Fruit fly (Drosophila melanogaster) whole organism, embryonic: ENCODE results near the gene CG1622.

Experiments
- Adf1 ChIP-seq: fragments of 200-800 bp; sonication (Bioruptor generic); IDR thresholded peaks from 2 replicates; pipeline ENCODE4 v1.3.6; 2022; ENCODE audit warnings: missing biosample characterization, missing genetic modification characterization
- CG10959 ChIP-seq: fragments of 200-800 bp; sonication (Bioruptor generic); IDR thresholded peaks from 2 replicates; pipeline ENCODE4 v1.3.6; 2022; ENCODE audit warnings: missing biosample characterization, missing genetic modification characterization
- CG12155 ChIP-seq: fragments of 200-800 bp; sonication (Bioruptor generic); optimal IDR thresholded peaks from 3 replicates; lab custom pipeline; 2016; ENCODE audit warnings: missing biosample characterization, missing genetic modification characterization
- CG12219 ChIP-seq: fragments of 200-800 bp; sonication (Bioruptor generic); optimal IDR thresholded peaks from 3 replicates; lab custom pipeline; 2018; ENCODE audit warnings: missing biosample characterization, mild to moderate bottlenecking, missing genetic modification characterization
- CG12236 ChIP-seq: fragments of 200-800 bp; sonication (Bioruptor generic); optimal IDR thresholded peaks from 2 replicates; lab custom pipeline; 2016; ENCODE audit warnings: missing biosample characterization, missing genetic modification characterization
- CG13296 ChIP-seq: fragments of 200-800 bp; sonication (Bioruptor generic); optimal IDR thresholded peaks from 3 replicates; lab custom pipeline; 2018; ENCODE audit warnings: missing biosample characterization, mild to moderate bottlenecking, missing genetic modification characterization
- CG14667 ChIP-seq: fragments of 200-800 bp; sonication (Bioruptor generic); IDR thresholded peaks from 2 replicates; pipeline ENCODE4 v1.3.6; 2022; ENCODE audit warnings: missing biosample characterization, missing genetic modification characterization
- CG2120 ChIP-seq: fragments of 200-800 bp; sonication (Bioruptor generic); optimal IDR thresholded peaks from 3 replicates; lab custom pipeline; 2016; ENCODE audit warnings: missing biosample characterization, missing genetic modification characterization
- CG30431 ChIP-seq: fragments of 200-800 bp; sonication (Bioruptor generic); optimal IDR thresholded peaks from 2 replicates; lab custom pipeline; 2017; ENCODE audit warnings: missing biosample characterization, missing genetic modification characterization
- CG3281 ChIP-seq: fragments of 200-800 bp; sonication (Bioruptor generic); optimal IDR thresholded peaks from 3 replicates; lab custom pipeline; 2017; ENCODE audit warnings: missing biosample characterization, mild to moderate bottlenecking, missing genetic modification characterization
- CG4282 ChIP-seq: fragments of 200-800 bp; sonication (Bioruptor generic); optimal IDR thresholded peaks from 2 replicates; lab custom pipeline; 2016; ENCODE audit warnings: missing biosample characterization, missing genetic modification characterization
- CG4404 ChIP-seq: fragments of 200-800 bp; sonication (Bioruptor generic); IDR thresholded peaks from 2 replicates; pipeline ENCODE4 v1.3.6; 2022; ENCODE audit warnings: missing biosample characterization, missing genetic modification characterization
- CG4820 ChIP-seq: fragments of 200-800 bp; sonication (Bioruptor generic); optimal IDR thresholded peaks from 3 replicates; lab custom pipeline; 2016; ENCODE audit warnings: missing biosample characterization, missing genetic modification characterization
- CG6791 ChIP-seq: fragments of 200-800 bp; sonication (Bioruptor generic); IDR thresholded peaks from 3 replicates; pipeline ENCODE4 v1.3.6; 2022; ENCODE audit warnings: missing biosample characterization, missing genetic modification characterization; ENCODE audit not compliant: partially characterized antibody
- CG7357 ChIP-seq: fragments of 200-800 bp; sonication (Bioruptor generic); IDR thresholded peaks from 3 replicates; pipeline ENCODE4 v1.3.6; 2022; ENCODE audit warnings: missing biosample characterization, missing genetic modification characterization
- CG7839 ChIP-seq: fragments of 200-800 bp; sonication (Bioruptor generic); optimal IDR thresholded peaks from 3 replicates; lab custom pipeline; 2018; ENCODE audit warnings: missing biosample characterization, mild to moderate bottlenecking, missing genetic modification characterization, moderate library complexity
- CG7928 ChIP-seq: fragments of 200-800 bp; sonication (Bioruptor generic); optimal IDR thresholded peaks from 2 replicates; lab custom pipeline; 2017; ENCODE audit warnings: missing biosample characterization, mild to moderate bottlenecking, missing genetic modification characterization
- CG7963 ChIP-seq: fragments of 200-800 bp; sonication (Bioruptor generic); IDR thresholded peaks from 3 replicates; pipeline ENCODE4 v1.3.6; 2022; ENCODE audit warnings: missing biosample characterization, missing genetic modification characterization; ENCODE audit not compliant: partially characterized antibody
- CG8281 ChIP-seq: fragments of 200-800 bp; sonication (Bioruptor generic); optimal IDR thresholded peaks from 2 replicates; lab custom pipeline; 2018; ENCODE audit warnings: missing biosample characterization, mild to moderate bottlenecking, missing genetic modification characterization, moderate library complexity
- CHES-1-like ChIP-seq: fragments of 200-800 bp; sonication (Bioruptor generic); optimal IDR thresholded peaks from 2 replicates; lab custom pipeline; 2016; ENCODE audit warnings: missing biosample characterization, missing genetic modification characterization
- Drgx ChIP-seq: fragments of 200-800 bp; sonication (Bioruptor generic); IDR thresholded peaks from 2 replicates; pipeline ENCODE4 v1.3.6; 2022; ENCODE audit warnings: missing biosample characterization, missing genetic modification characterization
- Eip74EF ChIP-seq, 2 experiments: fragments of 200-800 bp in 1 of 2; fragments of >200 bp in 1 of 2; sonication (Bioruptor generic) in 1 of 2; optimal IDR thresholded peaks; 2 replicates each; lab custom pipeline; 2017 to 2019; ENCODE audit warnings: missing biosample characterization in 2 of 2, missing genetic modification characterization in 2 of 2, mild to moderate bottlenecking in 1 of 2, moderate library complexity in 1 of 2
- Fer2 ChIP-seq: fragments of 200-800 bp; sonication (Bioruptor generic); optimal IDR thresholded peaks from 2 replicates; lab custom pipeline; 2018; ENCODE audit warnings: missing biosample characterization, mild to moderate bottlenecking, missing genetic modification characterization, moderate library complexity
- Gsc ChIP-seq: fragments of 200-800 bp; sonication (Bioruptor generic); IDR thresholded peaks from 2 replicates; pipeline ENCODE4 v1.3.6; 2022; ENCODE audit warnings: missing biosample characterization, missing genetic modification characterization
- H15 ChIP-seq: fragments of 200-800 bp; sonication (Bioruptor generic); IDR thresholded peaks from 3 replicates; pipeline ENCODE4 v1.3.6; 2022; ENCODE audit warnings: missing biosample characterization, missing genetic modification characterization
- HLHmδ ChIP-seq: fragments of 200-800 bp; sonication (Bioruptor generic); optimal IDR thresholded peaks from 2 replicates; lab custom pipeline; 2018; ENCODE audit warnings: missing biosample characterization, mild to moderate bottlenecking, missing genetic modification characterization, moderate library complexity
- Hand ChIP-seq: fragments of 200-800 bp; sonication (Bioruptor generic); optimal IDR thresholded peaks from 2 replicates; lab custom pipeline; 2017; ENCODE audit warnings: mild to moderate bottlenecking, missing biosample characterization, missing genetic modification reagents, missing genetic modification characterization
- Mes4 ChIP-seq: fragments of 200-800 bp; sonication (Bioruptor generic); optimal IDR thresholded peaks from 2 replicates; lab custom pipeline; 2016; ENCODE audit warnings: missing biosample characterization, missing genetic modification characterization
- Mrtf ChIP-seq: fragments of 200-800 bp; sonication (Bioruptor generic); IDR thresholded peaks from 3 replicates; pipeline ENCODE4 v1.3.6; 2022; ENCODE audit warnings: missing biosample characterization, missing genetic modification characterization
- Ssrp ChIP-seq: fragments of 200-800 bp; sonication (Bioruptor generic); optimal IDR thresholded peaks from 2 replicates; lab custom pipeline; 2018; ENCODE audit warnings: missing biosample characterization, mild to moderate bottlenecking, missing genetic modification characterization, moderate library complexity
- TFAM ChIP-seq: fragments of 200-800 bp; sonication (Bioruptor generic); optimal IDR thresholded peaks from 2 replicates; lab custom pipeline; 2017; ENCODE audit warnings: missing biosample characterization, missing genetic modification characterization, inconsistent platforms
- Trl ChIP-seq, 3 experiments: fragments of >200 bp in 2 of 3; fragments of 200-800 bp in 1 of 3; sonication (Bioruptor generic) in 1 of 3; optimal IDR thresholded peaks; 2 replicates in 1 of 3; 3 replicates in 2 of 3; lab custom pipeline; 2016 to 2017; ENCODE audit warnings: missing biosample characterization in 1 of 3, missing genetic modification characterization in 1 of 3
- Usf ChIP-seq: fragments of 200-800 bp; sonication (Bioruptor generic); optimal IDR thresholded peaks from 2 replicates; lab custom pipeline; 2017; ENCODE audit warnings: missing genotype, missing biosample characterization, missing genetic modification characterization
- Vsx1 ChIP-seq: fragments of 200-800 bp; sonication (Bioruptor generic); optimal IDR thresholded peaks from 2 replicates; lab custom pipeline; 2017; ENCODE audit warnings: missing biosample characterization, mild to moderate bottlenecking, missing genetic modification characterization, missing genetic modification reagents
- bbx ChIP-seq: fragments of 200-800 bp; sonication (Bioruptor generic); IDR thresholded peaks from 2 replicates; pipeline ENCODE4 v1.3.6; 2022; ENCODE audit warnings: missing biosample characterization, missing genetic modification characterization; ENCODE audit not compliant: partially characterized antibody
- ci ChIP-seq: fragments of 200-800 bp; sonication (Bioruptor generic); IDR thresholded peaks from 3 replicates; pipeline ENCODE4 v1.3.6; 2022; ENCODE audit warnings: missing biosample characterization, missing genetic modification characterization
- dimm ChIP-seq: fragments of 200-800 bp; sonication (Bioruptor generic); IDR thresholded peaks from 2 replicates; pipeline ENCODE4 v1.3.6; 2022; ENCODE audit warnings: missing biosample characterization, missing genetic modification characterization
- dysf ChIP-seq: fragments of 200-800 bp; sonication (Bioruptor generic); IDR thresholded peaks from 3 replicates; pipeline ENCODE4 v1.3.6; 2022; ENCODE audit warnings: missing biosample characterization, missing genetic modification characterization
- fd3F ChIP-seq: fragments of 200-800 bp; sonication (Bioruptor generic); optimal IDR thresholded peaks from 2 replicates; lab custom pipeline; 2018; ENCODE audit warnings: missing biosample characterization, mild to moderate bottlenecking, missing genetic modification characterization, moderate library complexity
- gce ChIP-seq: fragments of 200-800 bp; sonication (Bioruptor generic); IDR thresholded peaks from 3 replicates; pipeline ENCODE4 v1.3.6; 2022; ENCODE audit warnings: missing biosample characterization, missing genetic modification characterization
- gsb ChIP-seq: fragments of 200-800 bp; sonication (Bioruptor generic); IDR thresholded peaks from 2 replicates; pipeline ENCODE4 v1.3.6; 2022; ENCODE audit warnings: missing biosample characterization, missing genetic modification characterization
- gsb-n ChIP-seq: fragments of 200-800 bp; sonication (Bioruptor generic); optimal IDR thresholded peaks from 3 replicates; lab custom pipeline; 2018; ENCODE audit warnings: missing biosample characterization, mild to moderate bottlenecking, missing genetic modification characterization
- hb ChIP-seq: fragments of 200-800 bp; sonication (Bioruptor generic); IDR thresholded peaks from 3 replicates; pipeline ENCODE4 v1.3.6; 2022; ENCODE audit warnings: missing biosample characterization, missing genetic modification characterization; ENCODE audit not compliant: partially characterized antibody
- hkb ChIP-seq, 2 experiments: fragments of 200-800 bp in 1 of 2; fragments of >200 bp in 1 of 2; sonication (Bioruptor generic) in 1 of 2; IDR thresholded peaks in 1 of 2; optimal IDR thresholded peaks in 1 of 2; 2 replicates each; pipeline versions ENCODE4 v1.3.6 to Lab custom; 2017 to 2022; ENCODE audit warnings: missing biosample characterization in 1 of 2, missing genetic modification characterization in 1 of 2
- klu ChIP-seq: fragments of 200-800 bp; sonication (Bioruptor generic); IDR thresholded peaks from 2 replicates; pipeline ENCODE4 v1.3.6; 2022; ENCODE audit warnings: missing biosample characterization, missing genetic modification characterization
- seq ChIP-seq: fragments of 200-800 bp; sonication (Bioruptor generic); IDR thresholded peaks from 2 replicates; pipeline ENCODE4 v1.3.6; 2022; ENCODE audit warnings: missing biosample characterization, missing genetic modification characterization
- ssp ChIP-seq: fragments of 200-800 bp; sonication (Bioruptor generic); IDR thresholded peaks from 2 replicates; pipeline ENCODE4 v1.3.6; 2022; ENCODE audit warnings: missing biosample characterization, missing genetic modification characterization
- sug ChIP-seq: fragments of 200-800 bp; optimal IDR thresholded peaks from 2 replicates; lab custom pipeline; 2019; ENCODE audit warnings: missing biosample characterization, mild to moderate bottlenecking, missing genetic modification characterization, moderate library complexity
- vvl ChIP-seq: fragments of 200-800 bp; sonication (Bioruptor generic); IDR thresholded peaks from 2 replicates; pipeline ENCODE4 v1.3.6; 2022; ENCODE audit warnings: missing biosample characterization, missing genetic modification characterization
- yki ChIP-seq: fragments of >200 bp; optimal IDR thresholded peaks from 3 replicates; lab custom pipeline; 2018

The CG1622 gene

dm6 chrX:13276713-13277112 is 20.2 kb upstream of the CG1622 start (continued):
- TF ChIP-seq Adf1 (GFP tag; lab: Robert Waterston, UW) (peak; percentile 71), bbx (GFP tag; lab: Robert Waterston, UW) (no peak), fd3F (GFP tag; lab: Kevin White, UChicago) (peak; percentile 84), Eip74EF (GFP tag; optimal IDR thresholded peaks at IDR 0.05; lab: Kevin White, UChicago) (peak in 1 of 2 experiments; percentile 56), vvl (GFP tag; lab: Robert Waterston, UW) (peak; percentile 81), dimm (GFP tag; lab: Robert Waterston, UW) (peak; percentile 40; the same call in 1 of the 2 replicates), dysf (peak; percentile 87), CG7839 (tag; lab: Kevin White, UChicago) (peak; percentile 87), ci (peak; percentile 68; the same call in 2 of the 3 replicates), CG13296 (GFP tag; lab: Kevin White, UChicago) (peak; percentile 87), Ssrp (tag; lab: Kevin White, UChicago) (peak; percentile 64), CG7357 (GFP tag; lab: Robert Waterston, UW) (peak; percentile 58), CG4282 (GFP tag; lab: Kevin White, UChicago) (no peak), CG14667 (peak; percentile 60), CG7963 (GFP tag; lab: Robert Waterston, UW) (no peak), Trl (optimal IDR thresholded peaks at IDR 0.05; lab: Kevin White, UChicago) (no peak), Trl (GFP tag; optimal IDR thresholded peaks at IDR 0.05; lab: Kevin White, UChicago) (no peak), CG7928 (GFP tag; lab: Kevin White, UChicago) (no peak), CG12219 (peak; percentile 63), ssp (GFP tag; lab: Robert Waterston, UW) (peak; percentile 51; the same call in 1 of the 2 replicates), Fer2 (tag; lab: Kevin White, UChicago) (peak; percentile 60), Mrtf (GFP tag; lab: Robert Waterston, UW) (peak; percentile 37; the same call in 1 of the 3 replicates), klu (GFP tag; lab: Robert Waterston, UW) (peak; percentile 65; the same call in 1 of the 2 replicates), seq (GFP tag; lab: Robert Waterston, UW) (peak; percentile 58; the same call in 1 of the 2 replicates), CG30431 (GFP tag; lab: Kevin White, UChicago) (peak; percentile 5), TFAM (GFP tag; lab: Kevin White, UChicago) (no peak), Usf (GFP tag; lab: Kevin White, UChicago) (peak; percentile 2), Mes4 (GFP tag; lab: Kevin White, UChicago) (no peak), sug (peak; percentile 73), Gsc (GFP tag; lab: Robert Waterston, UW) (no peak), CG12236 (no peak), gce (GFP tag; lab: Robert Waterston, UW) (peak; percentile 56; the same call in 1 of the 3 replicates), CG6791 (GFP tag; lab: Robert Waterston, UW) (no peak), Hand (peak; percentile 71), CHES-1-like (GFP tag; lab: Kevin White, UChicago) (no peak), H15 (GFP tag; lab: Robert Waterston, UW) (peak; percentile 60; the same call in 1 of the 3 replicates), CG4820 (GFP tag; lab: Kevin White, UChicago) (peak; percentile 49), hb (GFP tag; lab: Robert Waterston, UW) (no peak), CG2120 (GFP tag; lab: Kevin White, UChicago) (peak; percentile 73), HLHmδ (no peak), CG8281 (peak; percentile 24), CG10959 (GFP tag; lab: Robert Waterston, UW) (no peak), Drgx (peak; percentile 67; the same call in 1 of the 2 replicates), yki (lab: Kevin White, UChicago) (no peak), CG3281 (GFP tag; lab: Kevin White, UChicago) (peak; percentile 90), Vsx1 (peak; percentile 41), gsb-n (peak; percentile 29), CG4404 (GFP tag; lab: Robert Waterston, UW) (peak; percentile 35), hkb (optimal IDR thresholded peaks at IDR 0.05; lab: Kevin White, UChicago) (no peak), hkb (GFP tag; IDR thresholded peaks at IDR 0.05; lab: Robert Waterston, UW) (peak; percentile 85), gsb (GFP tag; lab: Robert Waterston, UW) (peak; percentile 78), CG12155 (GFP tag; lab: Kevin White, UChicago) (peak; percentile 72)
